Worm (Caenorhabditis elegans) whole organism, young adult: ENCODE measurements around the gene C28H8.7.

Experiments used
- B0035.1 ChIP-seq: sonication (generic microtip); optimal IDR thresholded peaks from 2 replicates; lab custom pipeline; 2016; ENCODE audit warnings: missing genetic modification characterization, mild to moderate bottlenecking, missing compliant biosample characterization, missing genotype, missing genetic modification reagents
- F23B12.7 ChIP-seq: sonication (generic microtip); optimal IDR thresholded peaks from 2 replicates; lab custom pipeline; 2017; ENCODE audit warnings: missing genetic modification characterization, mild to moderate bottlenecking, missing compliant biosample characterization, antibody characterized with exemption, moderate library complexity; ENCODE audit not compliant: insufficient read depth
- F37B4.10 ChIP-seq: fragments of 200-800 bp; sonication (Bioruptor generic); IDR thresholded peaks from 2 replicates; pipeline ENCODE4 v1.3.6; 2022; ENCODE audit warnings: missing genetic modification characterization, missing compliant biosample characterization
- F57A8.1 ChIP-seq: fragments of 200-800 bp; sonication (Bioruptor generic); optimal IDR thresholded peaks from 2 replicates; lab custom pipeline; 2018; ENCODE audit warnings: mild to moderate bottlenecking, missing genetic modification characterization, moderate library complexity, missing compliant biosample characterization
- K12H6.12 ChIP-seq: fragments of 200-800 bp; sonication (Bioruptor generic); optimal IDR thresholded peaks from 2 replicates; lab custom pipeline; 2018; ENCODE audit warnings: mild to moderate bottlenecking, missing genetic modification characterization, missing compliant biosample characterization
- T07F8.4 ChIP-seq: sonication (generic microtip); optimal IDR thresholded peaks from 2 replicates; lab custom pipeline; 2016; ENCODE audit warnings: mild to moderate bottlenecking, missing genetic modification characterization, moderate library complexity, missing compliant biosample characterization
- Y53G8AR.9 ChIP-seq: fragments of 200-800 bp; sonication (Bioruptor generic); conservative IDR thresholded peaks from 2 replicates; pipeline ENCODE4 v1.3.6; 2022; ENCODE audit warnings: missing genetic modification reagents, missing genetic modification characterization, missing compliant biosample characterization
- Y67H2A.10 ChIP-seq: fragments of 200-800 bp; sonication (Bioruptor generic); conservative IDR thresholded peaks from 2 replicates; pipeline ENCODE4 v1.3.6; 2022; ENCODE audit warnings: missing genetic modification reagents, missing genetic modification characterization, missing compliant biosample characterization
- Y95B8A.8 ChIP-seq: fragments of 200-800 bp; sonication (Bioruptor generic); IDR thresholded peaks from 2 replicates; pipeline ENCODE4 v1.3.6; 2022; ENCODE audit warnings: missing genetic modification reagents, missing genetic modification characterization, missing compliant biosample characterization
- ZK185.1 ChIP-seq: sonication (generic microtip); optimal IDR thresholded peaks from 2 replicates; lab custom pipeline; 2016; ENCODE audit warnings: mild to moderate bottlenecking, missing genetic modification characterization, missing compliant biosample characterization; ENCODE audit not compliant: poor library complexity, severe bottlenecking
- aptf-2 ChIP-seq: fragments of 200-800 bp; sonication (Bioruptor generic); conservative IDR thresholded peaks from 2 replicates; pipeline ENCODE4 v1.3.6; 2022; ENCODE audit warnings: missing genetic modification reagents, missing genetic modification characterization, missing compliant biosample characterization
- aptf-3 ChIP-seq: fragments of 200-800 bp; sonication (Bioruptor generic); IDR thresholded peaks from 2 replicates; pipeline ENCODE4 v1.3.6; 2022; ENCODE audit warnings: missing genetic modification characterization, missing compliant biosample characterization
- attf-6 ChIP-seq: fragments of 200-800 bp; sonication (Bioruptor generic); IDR thresholded peaks from 2 replicates; pipeline ENCODE4 v1.3.6; 2022; ENCODE audit warnings: missing genetic modification reagents, missing genetic modification characterization, missing compliant biosample characterization
- bed-1 ChIP-seq: fragments of 200-800 bp; sonication (Bioruptor generic); IDR thresholded peaks from 2 replicates; pipeline ENCODE4 v1.3.6; 2022; ENCODE audit warnings: missing genetic modification reagents, missing genetic modification characterization, missing compliant biosample characterization
- bed-2 ChIP-seq: fragments of 200-800 bp; sonication (Bioruptor generic); IDR thresholded peaks from 2 replicates; pipeline ENCODE4 v1.3.6; 2022; ENCODE audit warnings: missing genetic modification reagents, missing genetic modification characterization, missing compliant biosample characterization
- ccch-3 ChIP-seq: fragments of 200-800 bp; sonication (Bioruptor generic); optimal IDR thresholded peaks from 2 replicates; lab custom pipeline; 2018; ENCODE audit warnings: mild to moderate bottlenecking, missing genetic modification characterization, missing compliant biosample characterization
- cebp-1 ChIP-seq, 2 experiments: fragments of 200-800 bp in 1 of 2; sonication (Bioruptor generic) in 1 of 2; sonication (generic microtip) in 1 of 2; IDR thresholded peaks in 1 of 2; optimal IDR thresholded peaks in 1 of 2; 2 replicates each; pipeline versions ENCODE4 v1.3.6 to Lab custom; 2017 to 2022; ENCODE audit warnings: missing compliant biosample characterization in 2 of 2, missing genetic modification characterization in 2 of 2, mild to moderate bottlenecking in 1 of 2, missing genetic modification reagents in 1 of 2, moderate library complexity in 1 of 2
- ceh-40 ChIP-seq: fragments of 200-800 bp; sonication (Bioruptor generic); IDR thresholded peaks from 2 replicates; pipeline ENCODE4 v1.3.6; 2022; ENCODE audit warnings: missing genetic modification characterization, missing compliant biosample characterization
- ceh-58 ChIP-seq: fragments of 200-800 bp; sonication (Bioruptor generic); IDR thresholded peaks from 2 replicates; pipeline ENCODE4 v1.3.6; 2022; ENCODE audit warnings: missing genetic modification characterization, missing compliant biosample characterization
- efl-1 ChIP-seq: fragments of 150-350 bp; optimal IDR thresholded peaks from 2 replicates; lab custom pipeline; 2014; ENCODE audit warnings: missing biosample characterization, missing genetic modification reagents, missing genetic modification characterization
- egl-18 ChIP-seq: fragments of 200-800 bp; sonication (Bioruptor generic); IDR thresholded peaks from 2 replicates; pipeline ENCODE4 v1.3.6; 2022; ENCODE audit warnings: missing genetic modification reagents, missing genetic modification characterization, missing compliant biosample characterization
- ekl-4 ChIP-seq: fragments of 200-800 bp; sonication (Bioruptor generic); IDR thresholded peaks from 2 replicates; pipeline ENCODE4 v1.3.6; 2022; ENCODE audit warnings: missing genetic modification reagents, missing genetic modification characterization, missing compliant biosample characterization
- fkh-3 ChIP-seq: sonication (generic microtip); optimal IDR thresholded peaks from 2 replicates; lab custom pipeline; 2016; ENCODE audit warnings: mild to moderate bottlenecking, missing genetic modification characterization, missing compliant biosample characterization
- hlh-26 ChIP-seq: fragments of 200-800 bp; sonication (Bioruptor generic); conservative IDR thresholded peaks from 2 replicates; pipeline ENCODE4 v1.3.6; 2022; ENCODE audit warnings: missing genetic modification reagents, missing genetic modification characterization, missing compliant biosample characterization
- hmg-1.2 ChIP-seq: fragments of 200-800 bp; sonication (Bioruptor generic); IDR thresholded peaks from 2 replicates; pipeline ENCODE4 v1.3.6; 2022; ENCODE audit warnings: missing genetic modification reagents, missing genetic modification characterization, missing compliant biosample characterization
- lin-26 ChIP-seq: fragments of 200-800 bp; sonication (Bioruptor generic); IDR thresholded peaks from 2 replicates; pipeline ENCODE4 v1.3.6; 2022; ENCODE audit warnings: missing genetic modification reagents, missing genetic modification characterization, missing compliant biosample characterization
- lin-40 ChIP-seq: sonication (generic microtip); optimal IDR thresholded peaks from 2 replicates; lab custom pipeline; 2016; ENCODE audit warnings: missing genetic modification characterization, mild to moderate bottlenecking, missing compliant biosample characterization, missing genotype, missing genetic modification reagents
- madf-8 ChIP-seq: fragments of 200-800 bp; sonication (Bioruptor generic); conservative IDR thresholded peaks from 2 replicates; pipeline ENCODE4 v1.3.6; 2022; ENCODE audit warnings: missing genetic modification reagents, missing genetic modification characterization, missing compliant biosample characterization
- mcd-1 ChIP-seq: fragments of 200-800 bp; sonication (Bioruptor generic); IDR thresholded peaks from 2 replicates; pipeline ENCODE4 v1.3.6; 2022; ENCODE audit warnings: missing genetic modification reagents, missing genetic modification characterization, missing compliant biosample characterization
- mel-28 ChIP-seq: sonication (generic microtip); optimal IDR thresholded peaks from 2 replicates; lab custom pipeline; 2016; ENCODE audit warnings: borderline replicate concordance, mild to moderate bottlenecking, missing genetic modification characterization, missing compliant biosample characterization
- mxl-1 ChIP-seq: sonication (generic microtip); optimal IDR thresholded peaks from 2 replicates; lab custom pipeline; 2016; ENCODE audit warnings: missing genetic modification characterization, missing compliant biosample characterization
- nfyb-1 ChIP-seq: fragments of 200-800 bp; sonication (Bioruptor generic); IDR thresholded peaks from 2 replicates; pipeline ENCODE4 v1.3.6; 2022; ENCODE audit warnings: missing genetic modification reagents, missing genetic modification characterization, missing compliant biosample characterization
- nhr-120 ChIP-seq: fragments of 200-800 bp; sonication (Bioruptor generic); IDR thresholded peaks from 2 replicates; pipeline ENCODE4 v1.3.6; 2022; ENCODE audit warnings: missing genetic modification characterization, missing compliant biosample characterization
- nhr-27 ChIP-seq: fragments of 200-800 bp; sonication (Bioruptor generic); optimal IDR thresholded peaks from 2 replicates; lab custom pipeline; 2018; ENCODE audit warnings: mild to moderate bottlenecking, missing genetic modification characterization, moderate library complexity, missing compliant biosample characterization
- pbrm-1 ChIP-seq: fragments of 200-800 bp; sonication (Bioruptor generic); IDR thresholded peaks from 2 replicates; pipeline ENCODE4 v1.3.6; 2022; ENCODE audit warnings: missing genetic modification reagents, missing genetic modification characterization, missing compliant biosample characterization
- pha-4 ChIP-seq: fragments of 150-350 bp; sonication (generic microtip); optimal IDR thresholded peaks from 2 replicates; lab custom pipeline; 2014; ENCODE audit warnings: missing biosample characterization, missing genetic modification reagents, missing genetic modification characterization
- rcor-1 ChIP-seq: fragments of 200-800 bp; sonication (Bioruptor generic); IDR thresholded peaks from 2 replicates; pipeline ENCODE4 v1.3.6; 2022; ENCODE audit warnings: missing genetic modification reagents, missing genetic modification characterization, missing compliant biosample characterization
- rec-8 ChIP-seq, 2 experiments: sonication (generic microtip); optimal IDR thresholded peaks; 2 replicates each; lab custom pipeline; 2016; ENCODE audit warnings: mild to moderate bottlenecking in 2 of 2, missing genetic modification characterization in 2 of 2, missing genetic modification reagents in 2 of 2, missing genotype in 2 of 2, missing biosample characterization in 1 of 2, missing compliant biosample characterization in 1 of 2, moderate library complexity in 1 of 2
- repo-1 ChIP-seq: sonication (generic microtip); optimal IDR thresholded peaks from 2 replicates; lab custom pipeline; 2017; ENCODE audit warnings: mild to moderate bottlenecking, missing genetic modification characterization, missing compliant biosample characterization
- snpc-4 ChIP-seq, 5 experiments: fragments of 150-350 bp in 1 of 5; sonication (generic microtip) in 4 of 5; optimal IDR thresholded peaks; 2 replicates each; lab custom pipeline; 2014 to 2018; ENCODE audit warnings: missing genetic modification characterization in 5 of 5, missing biosample characterization in 3 of 5, antibody characterized with exemption in 2 of 5, mild to moderate bottlenecking in 2 of 5, missing compliant biosample characterization in 2 of 5, missing genotype in 2 of 5, moderate library complexity in 2 of 5, missing genetic modification reagents in 1 of 5
- tbx-9 ChIP-seq: sonication (generic microtip); optimal IDR thresholded peaks from 2 replicates; lab custom pipeline; 2016; ENCODE audit warnings: borderline replicate concordance, missing genetic modification characterization, inconsistent platforms, missing compliant biosample characterization
- tlf-1 ChIP-seq: fragments of 200-800 bp; sonication (Bioruptor generic); optimal IDR thresholded peaks from 2 replicates; lab custom pipeline; 2018; ENCODE audit warnings: mild to moderate bottlenecking, missing genetic modification characterization, missing compliant biosample characterization
- xnd-1 ChIP-seq: sonication (generic microtip); optimal IDR thresholded peaks from 2 replicates; lab custom pipeline; 2016; ENCODE audit warnings: missing genotype, missing genetic modification reagents, missing genetic modification characterization, missing compliant biosample characterization
- zim-3 ChIP-seq: sonication (generic microtip); optimal IDR thresholded peaks from 2 replicates; lab custom pipeline; 2017; ENCODE audit warnings: mild to moderate bottlenecking, missing genetic modification characterization, moderate library complexity, missing compliant biosample characterization
- ztf-18 ChIP-seq: sonication (generic microtip); optimal IDR thresholded peaks from 2 replicates; lab custom pipeline; 2016; ENCODE audit warnings: missing genotype, mild to moderate bottlenecking, missing genetic modification characterization, missing compliant biosample characterization
- ztf-26 ChIP-seq: sonication (generic microtip); optimal IDR thresholded peaks from 2 replicates; lab custom pipeline; 2017; ENCODE audit warnings: missing genetic modification characterization, missing compliant biosample characterization
- ztf-28 ChIP-seq: fragments of 200-800 bp; sonication (Bioruptor generic); IDR thresholded peaks from 2 replicates; pipeline ENCODE4 v1.3.6; 2022; ENCODE audit warnings: missing genetic modification reagents, missing genetic modification characterization, missing compliant biosample characterization

The C28H8.7 gene

DNA sequence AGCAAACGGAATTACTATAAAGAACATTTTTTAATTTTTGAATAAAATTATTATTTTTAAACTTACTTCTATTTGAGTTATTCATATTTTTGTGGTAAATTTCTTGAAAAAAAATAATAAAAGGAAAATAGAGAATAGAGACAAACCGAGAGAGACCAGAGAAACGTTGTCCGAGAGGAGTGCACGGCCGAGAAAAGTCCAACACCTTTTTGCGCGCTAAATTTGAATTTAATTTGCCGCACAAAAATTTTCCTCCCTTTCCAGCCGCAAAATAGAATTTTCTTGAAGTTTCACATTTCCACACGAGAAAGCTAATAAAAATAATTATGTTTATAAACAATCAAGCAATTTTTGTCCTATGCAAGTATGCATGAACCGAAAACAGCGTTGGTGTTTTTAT lies 15.0 kb downstream of the C28H8.7 start, which contains the start of the genes F01F1.11 and F01F1.3 (continued):
- TF ChIP-seq cebp-1 (GFP tag; IDR thresholded peaks at IDR 0.05; lab: Robert Waterston, UW) (no peak), cebp-1 (tag; optimal IDR thresholded peaks at IDR 0.05; lab: Kevin White, UChicago) (peak; percentile 37), ztf-18 (peak; percentile 10), madf-8 (GFP tag; lab: Robert Waterston, UW) (0 out of 2 replicates have a peak, but pooled peaks have one; percentile 25), lin-26 (GFP tag; lab: Robert Waterston, UW) (no peak), ceh-58 (GFP tag; lab: Robert Waterston, UW) (no peak), lin-40 (peak; percentile 59), efl-1 (GFP tag; lab: Kevin White, UChicago) (peak; percentile 80), aptf-2 (GFP tag; lab: Robert Waterston, UW) (0 out of 2 replicates have a peak, but pooled peaks have one; percentile 52), pbrm-1 (GFP tag; lab: Robert Waterston, UW) (peak; percentile 57; the same call in 1 of the 2 replicates), mcd-1 (GFP tag; lab: Robert Waterston, UW) (peak; percentile 77), ztf-26 (tag; lab: Kevin White, UChicago) (no peak), ZK185.1 (tag; lab: Kevin White, UChicago) (peak; percentile 78), nfyb-1 (GFP tag; lab: Robert Waterston, UW) (peak; percentile 64; the same call in 1 of the 2 replicates), attf-6 (no peak), mel-28 (tag; lab: Kevin White, UChicago) (no peak), bed-2 (GFP tag; lab: Robert Waterston, UW) (peak; percentile 77; the same call in 1 of the 2 replicates), aptf-3 (GFP tag; lab: Robert Waterston, UW) (no peak), pha-4 (tag; lab: Kevin White, UChicago) (no peak), fkh-3 (tag; lab: Kevin White, UChicago) (no peak), tbx-9 (no peak), snpc-4 (GFP tag; optimal IDR thresholded peaks at IDR 0.05; lab: Kevin White, UChicago) (no peak), snpc-4 (tag; optimal IDR thresholded peaks at IDR 0.05; lab: Kevin White, UChicago) (peak in 2 of 4 experiments; percentile 13 to 17), B0035.1 (tag; lab: Kevin White, UChicago) (no peak), egl-18 (GFP tag; lab: Robert Waterston, UW) (no peak), repo-1 (tag; lab: Kevin White, UChicago) (no peak), mxl-1 (tag; lab: Kevin White, UChicago) (no peak), hmg-1.2 (GFP tag; lab: Robert Waterston, UW) (peak; percentile 14; the same call in 1 of the 2 replicates), Y95B8A.8 (GFP tag; lab: Robert Waterston, UW) (no peak), ceh-40 (GFP tag; lab: Robert Waterston, UW) (no peak), Y67H2A.10 (GFP tag; lab: Robert Waterston, UW) (no peak), F23B12.7 (tag; lab: Kevin White, UChicago) (no peak), bed-1 (GFP tag; lab: Robert Waterston, UW) (no peak), T07F8.4 (tag; lab: Kevin White, UChicago) (no peak), xnd-1 (tag; lab: Kevin White, UChicago) (no peak), ztf-28 (GFP tag; lab: Robert Waterston, UW) (peak; percentile 72; the same call in 1 of the 2 replicates), tlf-1 (GFP tag; lab: Kevin White, UChicago) (peak; percentile 9), hlh-26 (no peak), rcor-1 (GFP tag; lab: Robert Waterston, UW) (no peak; the same call in 1 of the 2 replicates), zim-3 (tag; lab: Kevin White, UChicago) (no peak), K12H6.12 (tag; lab: Kevin White, UChicago) (no peak), Y53G8AR.9 (GFP tag; lab: Robert Waterston, UW) (no peak), nhr-27 (tag; lab: Kevin White, UChicago) (no peak), ccch-3 (GFP tag; lab: Kevin White, UChicago) (peak; percentile 54), nhr-120 (GFP tag; lab: Robert Waterston, UW) (no peak), F57A8.1 (no peak), ekl-4 (GFP tag; lab: Robert Waterston, UW) (peak; percentile 45; the same call in 1 of the 2 replicates), rec-8 (tag; optimal IDR thresholded peaks at IDR 0.05; lab: Kevin White, UChicago) (peak; percentile 23 to 31), F37B4.10 (GFP tag; lab: Robert Waterston, UW) (no peak)
